Worm (Caenorhabditis elegans) whole organism, young adult: ENCODE measurements around the gene Y49F6C.8.

Experiments
- F39B2.1 ChIP-seq: fragments of 200-800 bp; sonication (Bioruptor generic); IDR thresholded peaks from 2 replicates; pipeline ENCODE4 v1.3.6; 2022; ENCODE audit warnings: missing genetic modification reagents, missing genetic modification characterization, missing compliant biosample characterization
- him-1 ChIP-seq: sonication (generic microtip); optimal IDR thresholded peaks from 2 replicates; lab custom pipeline; 2016; ENCODE audit warnings: missing genotype, missing genetic modification reagents, missing genetic modification characterization, missing compliant biosample characterization
- nfya-2 ChIP-seq: fragments of 200-800 bp; sonication (Bioruptor generic); IDR thresholded peaks from 2 replicates; pipeline ENCODE4 v1.3.6; 2022; ENCODE audit warnings: missing genetic modification reagents, missing genetic modification characterization, missing compliant biosample characterization
- nhr-27 ChIP-seq: fragments of 200-800 bp; sonication (Bioruptor generic); optimal IDR thresholded peaks from 2 replicates; lab custom pipeline; 2018; ENCODE audit warnings: mild to moderate bottlenecking, missing genetic modification characterization, moderate library complexity, missing compliant biosample characterization

Gene Y49F6C.8

DNA sequence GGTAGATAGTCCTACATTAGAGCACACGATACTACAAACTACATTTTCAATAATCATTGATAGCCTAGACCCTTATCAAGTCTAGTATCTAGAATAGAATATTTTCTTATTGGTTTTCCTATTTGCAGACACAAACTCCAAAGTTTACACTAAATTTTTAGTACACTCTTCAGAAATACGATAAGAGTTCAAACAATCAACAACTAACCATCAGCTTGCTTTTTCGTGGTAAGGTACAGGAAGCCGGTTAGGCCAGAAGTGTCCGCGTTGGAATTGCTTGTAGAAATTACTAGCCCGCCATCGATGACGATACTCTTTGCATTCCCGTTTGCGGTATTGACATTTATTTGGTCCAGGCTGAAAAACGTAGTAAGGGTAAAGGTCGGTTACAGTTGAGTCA is 47.7 kb downstream of the Y49F6C.8 start, which contains the start of gene Y46D2A.1:
TSS of gene Y46D2A.1 (plus strand) at position 301 of the 400 bp plus-strand sequence.
- TF ChIP-seq F39B2.1 (GFP tag; lab: Robert Waterston, UW) (no peak), nhr-27 (no peak), him-1 (tag; lab: Kevin White, UChicago) (no peak), nfya-2 (GFP tag; lab: Robert Waterston, UW) (no peak)
